Fruit fly (Drosophila melanogaster): Measurements from ENCODE around the gene CG17239.

dm6 chr2L:2217067-2217684, 35.0 kb downstream of the CG17239 start, which contains the start of the genes CG15386, CG42371 and mio:
- TF ChIP-seq CG34367 (tag; optimal IDR thresholded peaks at IDR 0.05), result no peak
- peak; percentile 14 for TF ChIP-seq EcR (GFP tag; optimal IDR thresholded peaks at IDR 0.05)
- no peak for TF ChIP-seq CG13204 (GFP tag; optimal IDR thresholded peaks at IDR 0.05)
- no peak for TF ChIP-seq Pif1B (GFP tag; optimal IDR thresholded peaks at IDR 0.05)
- TF ChIP-seq rn (GFP tag; IDR thresholded peaks at IDR 0.05), result no peak
- TF ChIP-seq CG12605 (GFP tag; IDR thresholded peaks at IDR 0.05), result 0 out of 2 replicates have a peak, but pooled peaks have one; percentile 24
- TF ChIP-seq CG17806 (tag; optimal IDR thresholded peaks at IDR 0.05), result no peak
- peak; percentile 12 for TF ChIP-seq CG15710 (tag; optimal IDR thresholded peaks at IDR 0.05)
- no peak for TF ChIP-seq CG8159 (tag; optimal IDR thresholded peaks at IDR 0.05)
- TF ChIP-seq D1 (tag; optimal IDR thresholded peaks at IDR 0.05), result no peak
- TF ChIP-seq Snoo (tag; optimal IDR thresholded peaks at IDR 0.05), result peak; percentile 18
- no peak for TF ChIP-seq CG8301 (tag; optimal IDR thresholded peaks at IDR 0.05)
- no peak for TF ChIP-seq CG14655 (GFP tag; optimal IDR thresholded peaks at IDR 0.05)
- no peak for TF ChIP-seq CG9948 (tag; optimal IDR thresholded peaks at IDR 0.05)

Data from whole organism, pupa.